Worm (Caenorhabditis elegans): ENCODE measurements around the gene F54D5.24.
A peak's percentile ranks its signal among the peaks of the same experiment; 100 is the strongest.
"Not testable (repeated sequence)": the region's sequence is repeated elsewhere in the genome, so short reads cannot be mapped to it uniquely, and the experiment has no call there.

F54D5.24 gene

ce11 chrII:11518184-11518583 lies 37.6 kb upstream of the F54D5.24 start, which contains the start of gene B0334.10:
Gene B0334.10 (plus strand): TSS chrII:11518484.
- no peak for TF ChIP-seq athp-1 (tag; optimal IDR thresholded peaks at IDR 0.05)
- no peak for TF ChIP-seq cebp-2 (GFP tag; IDR thresholded peaks at IDR 0.05)
- no peak for TF ChIP-seq lin-26 (GFP tag; IDR thresholded peaks at IDR 0.05)
- TF ChIP-seq zfh-2 (GFP tag; conservative IDR thresholded peaks at IDR 0.05), result no peak
- no peak for TF ChIP-seq hrde-1 (tag; optimal IDR thresholded peaks at IDR 0.05; ENCODE audit: borderline replicate concordance)
- no peak for TF ChIP-seq tbp1 (GFP tag; optimal IDR thresholded peaks at IDR 0.05)
- TF ChIP-seq xnd-1 (tag; optimal IDR thresholded peaks at IDR 0.05), result no peak
- TF ChIP-seq F37B4.10 (GFP tag; IDR thresholded peaks at IDR 0.05), result no peak
- TF ChIP-seq nhr-120 (GFP tag; IDR thresholded peaks at IDR 0.05), result no peak
- no peak for TF ChIP-seq akir-1 (GFP tag; optimal IDR thresholded peaks at IDR 0.05)

- TF ChIP-seq ceh-100 (GFP tag; IDR thresholded peaks at IDR 0.05) (no peak), mxl-1 (tag; optimal IDR thresholded peaks at IDR 0.05) (no peak), attf-6 (GFP tag; IDR thresholded peaks at IDR 0.05) (no peak), snpc-3.4 (tag; optimal IDR thresholded peaks at IDR 0.05) (no peak), pha-4 (tag; optimal IDR thresholded peaks at IDR 0.05) (no peak), F10E7.11 (tag; optimal IDR thresholded peaks at IDR 0.05) (no peak)
Measured at ce11 chrII:11521300-11521699, 34.4 kb upstream of the F54D5.24 start, which contains the start of gene Y62F5A.10. Gene Y62F5A.10 (plus strand): TSS chrII:11521600.

ce11 chrII:11526954-11527353 lies 28.8 kb upstream of the F54D5.24 start, which contains the start of gene age-1:
Gene age-1 (minus strand): TSS chrII:11527054.
- no peak for TF ChIP-seq tbx-9 (tag; optimal IDR thresholded peaks at IDR 0.05; ENCODE audit: borderline replicate concordance)
- no peak for TF ChIP-seq sptf-2 (GFP tag; optimal IDR thresholded peaks at IDR 0.05)
- no peak for TF ChIP-seq fkh-3 (tag; optimal IDR thresholded peaks at IDR 0.05)
- no peak for TF ChIP-seq ztf-26 (tag; optimal IDR thresholded peaks at IDR 0.05)
- TF ChIP-seq egrh-3 (GFP tag; IDR thresholded peaks at IDR 0.05), result no peak
- TF ChIP-seq nhr-179 (tag; optimal IDR thresholded peaks at IDR 0.05), result no peak
- no peak for TF ChIP-seq bed-1 (GFP tag; IDR thresholded peaks at IDR 0.05)
- no peak for TF ChIP-seq ztf-28 (GFP tag; IDR thresholded peaks at IDR 0.05)
- TF ChIP-seq lag-1 (GFP tag; IDR thresholded peaks at IDR 0.05), result no peak
- TF ChIP-seq efl-1 (GFP tag; optimal IDR thresholded peaks at IDR 0.05), result no peak
- TF ChIP-seq rcor-1 (GFP tag; IDR thresholded peaks at IDR 0.05), result no peak
- no peak for TF ChIP-seq repo-1 (tag; optimal IDR thresholded peaks at IDR 0.05)

- TF ChIP-seq madf-6 (GFP tag; IDR thresholded peaks at IDR 0.05) (peak; percentile 39; the same call in 1 of the 2 replicates), snpc-3.4 (tag; optimal IDR thresholded peaks at IDR 0.05) (no peak), ceh-100 (GFP tag; IDR thresholded peaks at IDR 0.05) (0 out of 2 replicates have a peak, but pooled peaks have one; percentile 13)
Measured at ce11 chrII:11533716-11534115, 22.0 kb upstream of the F54D5.24 start, which contains the start of gene mdt-8. Gene mdt-8 (minus strand): TSS chrII:11533816.

ce11 chrII:11534429-11535099 lies 21.2 kb upstream of the F54D5.24 start, which contains the start of gene Y62F5A.12:
Gene Y62F5A.12 (minus strand): TSS chrII:11534479.
- TF ChIP-seq xnd-1 (tag; optimal IDR thresholded peaks at IDR 0.05), result peak; percentile 53
- peak; percentile 1 for TF ChIP-seq hrde-1 (tag; optimal IDR thresholded peaks at IDR 0.05; ENCODE audit: borderline replicate concordance)
- TF ChIP-seq madf-6 (GFP tag; IDR thresholded peaks at IDR 0.05), result peak; percentile 96
- TF ChIP-seq zfh-2 (GFP tag; conservative IDR thresholded peaks at IDR 0.05), result peak; percentile 70; the same call in 1 of the 2 replicates
- TF ChIP-seq tlf-1 (GFP tag; optimal IDR thresholded peaks at IDR 0.05), result peak; percentile 68
- peak; percentile 78 for TF ChIP-seq lsl-1 (GFP tag; optimal IDR thresholded peaks at IDR 0.05)
- TF ChIP-seq unc-130 (GFP tag; optimal IDR thresholded peaks at IDR 0.05), result peak; percentile 88
- peak; percentile 34; the same call in 1 of the 2 replicates for TF ChIP-seq F39B2.1 (GFP tag; IDR thresholded peaks at IDR 0.05)
- TF ChIP-seq ceh-58 (GFP tag; IDR thresholded peaks at IDR 0.05), result peak; percentile 94; the same call in 1 of the 2 replicates
- TF ChIP-seq F49E8.2 (tag; optimal IDR thresholded peaks at IDR 0.05; ENCODE audit: insufficient read depth), result peak; percentile 55
- peak; percentile 86; the same call in 1 of the 2 replicates for TF ChIP-seq egl-44 (GFP tag; IDR thresholded peaks at IDR 0.05)
- peak; percentile 94 for TF ChIP-seq rcor-1 (GFP tag; IDR thresholded peaks at IDR 0.05)
- TF ChIP-seq ZK185.1 (tag; optimal IDR thresholded peaks at IDR 0.05; ENCODE audit: poor library complexity, severe bottlenecking), result peak; percentile 71
- TF ChIP-seq ztf-26 (tag; optimal IDR thresholded peaks at IDR 0.05), result peak; percentile 68
- peak; percentile 82 for TF ChIP-seq C06A6.2 (GFP tag; conservative IDR thresholded peaks at IDR 0.05)
- TF ChIP-seq D2030.7 (GFP tag; IDR thresholded peaks at IDR 0.05), result peak; percentile 99
- TF ChIP-seq snpc-4 (GFP tag; optimal IDR thresholded peaks at IDR 0.05), result not testable (repeated sequence)
- TF ChIP-seq snpc-4 (tag; optimal IDR thresholded peaks at IDR 0.05), result peak in 3 of 4 experiments; percentile 43 to 70 (median 65)
